Worm (Caenorhabditis elegans): Measurements from ENCODE around the gene F59A7.7.

The F59A7.7 gene

DNA sequence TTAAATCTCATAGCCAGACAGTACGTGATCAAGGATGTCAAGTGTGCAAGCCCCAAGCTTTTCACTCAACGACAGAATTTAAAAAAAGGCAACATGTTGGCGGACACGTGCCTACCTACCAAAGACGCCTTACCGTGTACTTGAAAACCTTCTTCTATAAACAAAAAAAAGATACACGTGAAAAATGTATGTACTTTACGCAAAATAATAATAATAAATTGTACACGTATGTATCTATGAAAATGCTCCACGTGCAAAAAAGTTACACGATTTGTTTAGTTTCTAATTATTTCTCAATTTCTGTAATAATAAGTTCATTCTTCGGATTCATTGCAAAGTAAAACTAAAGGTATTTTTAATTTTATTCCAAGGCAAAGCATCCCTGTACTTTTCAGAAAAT is 7.2 kb upstream of the F59A7.7 start, which contains the start of gene cysl-4:
Gene cysl-4 (plus strand): TSS at position 301 of the 400 bp plus-strand sequence.
- no peak for TF ChIP-seq him-1 (tag; optimal IDR thresholded peaks at IDR 0.05)
- TF ChIP-seq dao-5 (tag; optimal IDR thresholded peaks at IDR 0.05): no peak
- no peak for TF ChIP-seq W03F9.2 (tag; optimal IDR thresholded peaks at IDR 0.05)

DNA sequence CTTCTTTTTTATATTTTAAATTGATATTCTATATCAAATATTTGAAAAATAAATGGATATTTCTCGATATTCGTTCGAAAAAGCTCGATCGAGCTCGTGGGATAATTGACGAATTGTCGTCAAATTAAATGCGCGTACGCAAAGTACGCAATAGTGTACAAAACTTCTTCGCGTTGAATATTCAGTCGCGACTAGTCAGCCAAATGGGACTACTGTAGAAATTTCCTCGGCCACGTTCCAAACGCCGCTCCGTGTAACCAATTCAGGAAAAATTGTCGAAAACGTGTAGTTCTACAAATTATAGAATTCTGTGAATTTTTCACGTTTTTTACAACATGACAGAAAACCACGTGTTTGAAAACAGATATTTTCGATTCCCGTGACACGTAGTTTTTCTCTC is 3.5 kb upstream of the F59A7.7 start:
- peak; percentile 19 for TF ChIP-seq W03F9.2 (tag; optimal IDR thresholded peaks at IDR 0.05)
- no peak for TF ChIP-seq dao-5 (tag; optimal IDR thresholded peaks at IDR 0.05)
- TF ChIP-seq him-1 (tag; optimal IDR thresholded peaks at IDR 0.05): peak; percentile 1

DNA sequence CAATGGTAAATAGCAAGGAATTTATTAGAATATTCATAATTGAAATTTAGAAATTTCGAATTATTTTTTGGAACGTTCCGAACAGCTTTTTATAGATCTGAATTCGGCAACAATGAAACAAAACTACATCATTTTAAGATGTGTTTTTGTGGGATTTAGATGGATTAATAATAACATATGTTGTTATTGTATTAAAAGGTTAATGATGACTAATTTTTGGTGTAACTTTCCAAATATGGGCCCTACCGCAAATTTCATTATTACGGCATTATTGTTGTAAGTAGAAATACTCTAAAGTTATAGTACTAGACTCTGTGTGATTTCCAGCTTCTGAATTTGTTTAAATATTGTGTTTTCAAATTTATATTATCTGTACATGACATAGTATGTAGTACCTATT is 1.9 kb downstream of the F59A7.7 start, which contains the start of gene F59A7.11:
Gene F59A7.11 (minus strand): TSS at position 101 of the 400 bp plus-strand sequence.
- no peak for TF ChIP-seq dao-5 (tag; optimal IDR thresholded peaks at IDR 0.05)
- no peak for TF ChIP-seq W03F9.2 (tag; optimal IDR thresholded peaks at IDR 0.05)
- no peak for TF ChIP-seq him-1 (tag; optimal IDR thresholded peaks at IDR 0.05)

DNA sequence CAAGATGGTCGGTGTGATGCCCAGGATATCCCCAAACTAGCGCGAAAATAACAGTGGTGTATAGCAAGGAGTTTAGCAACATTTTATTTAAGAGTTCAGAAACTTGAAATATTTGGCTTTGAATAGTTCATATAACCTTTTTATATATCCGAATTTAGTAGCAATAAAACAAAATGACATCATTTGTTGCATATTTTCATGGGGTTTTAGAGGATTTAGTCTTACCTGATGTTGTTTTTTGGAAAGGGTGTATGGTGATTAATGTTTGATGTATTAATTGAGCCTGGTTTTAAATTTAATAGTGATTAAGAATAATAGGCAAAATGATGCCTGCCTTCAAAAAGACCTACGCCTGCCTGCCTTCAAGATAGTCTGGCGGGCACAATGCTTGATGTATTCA is 4.6 kb downstream of the F59A7.7 start, which contains the start of gene F59A7.2:
Gene F59A7.2 (minus strand): TSS at position 101 of the 400 bp plus-strand sequence.
- TF ChIP-seq dao-5 (tag; optimal IDR thresholded peaks at IDR 0.05) (no peak), him-1 (tag; optimal IDR thresholded peaks at IDR 0.05) (no peak), W03F9.2 (tag; optimal IDR thresholded peaks at IDR 0.05) (no peak)

DNA sequence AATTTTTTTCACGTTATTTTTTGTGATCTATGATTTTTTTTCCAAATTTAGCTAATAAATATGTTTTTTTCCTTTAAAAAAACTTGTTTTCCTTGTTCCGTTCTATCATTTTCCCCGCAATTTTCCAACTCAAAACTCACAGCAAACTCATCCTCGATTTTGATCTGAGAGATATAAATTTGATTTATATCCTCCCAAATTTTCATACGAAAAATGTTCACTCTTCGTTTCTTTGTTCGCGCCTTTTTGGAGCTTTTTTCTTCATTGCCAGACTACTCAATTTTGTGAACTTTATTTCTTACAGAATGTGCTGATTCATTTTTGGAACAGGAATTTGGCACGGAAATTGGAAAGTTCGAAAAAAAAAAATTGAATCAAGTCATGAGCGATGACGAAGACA is 6.8 kb downstream of the F59A7.7 start, which contains the start of gene F59A7.14:
Gene F59A7.14 (plus strand): TSS at position 301 of the 400 bp plus-strand sequence.
- no peak for TF ChIP-seq dao-5 (tag; optimal IDR thresholded peaks at IDR 0.05)

DNA sequence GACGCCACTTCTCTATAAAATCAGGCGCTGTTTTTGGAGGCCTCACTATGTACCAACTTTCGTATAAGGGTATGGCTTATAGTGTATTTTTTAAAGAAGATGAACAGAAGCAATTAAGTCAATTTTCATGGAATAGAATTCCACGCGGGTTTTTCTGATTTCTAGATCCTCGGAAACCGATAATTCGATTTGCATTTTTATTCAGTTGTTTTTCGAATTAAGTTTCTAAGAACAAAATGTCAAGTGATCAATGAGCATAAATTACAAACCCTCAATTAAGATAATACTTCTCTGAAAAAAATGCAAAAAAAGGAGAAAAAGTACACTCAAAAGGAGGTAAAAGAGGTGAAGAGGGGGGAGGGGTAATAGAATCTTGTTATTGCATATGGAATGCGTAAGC is 9.4 kb downstream of the F59A7.7 start:
- no peak for TF ChIP-seq dao-5 (tag; optimal IDR thresholded peaks at IDR 0.05)
- no peak for TF ChIP-seq him-1 (tag; optimal IDR thresholded peaks at IDR 0.05)
- no peak for TF ChIP-seq W03F9.2 (tag; optimal IDR thresholded peaks at IDR 0.05)

DNA sequence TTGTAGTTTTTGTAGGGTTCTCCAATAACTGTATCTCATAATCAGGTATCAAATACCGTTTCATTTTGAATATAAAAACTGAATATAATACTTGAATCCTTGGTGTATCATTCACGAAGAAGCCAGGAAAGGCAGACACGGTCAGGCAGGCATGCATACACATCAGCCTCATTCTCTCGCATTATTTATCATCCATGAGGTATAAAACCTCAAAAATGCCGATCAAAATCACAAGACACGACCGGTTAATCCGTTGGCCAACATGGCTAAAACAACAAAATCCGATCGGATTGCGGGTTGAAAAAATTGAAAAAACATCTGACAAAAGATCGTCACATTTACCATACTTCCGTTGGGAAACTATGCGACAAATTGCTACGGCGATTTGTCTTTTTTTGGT is 10.5 kb downstream of the F59A7.7 start, which contains the start of gene F59A7.5:
Gene F59A7.5 (plus strand): TSS at position 301 of the 400 bp plus-strand sequence.
- no peak for TF ChIP-seq dao-5 (tag; optimal IDR thresholded peaks at IDR 0.05)
- no peak for TF ChIP-seq W03F9.2 (tag; optimal IDR thresholded peaks at IDR 0.05)
- TF ChIP-seq him-1 (tag; optimal IDR thresholded peaks at IDR 0.05): no peak

DNA sequence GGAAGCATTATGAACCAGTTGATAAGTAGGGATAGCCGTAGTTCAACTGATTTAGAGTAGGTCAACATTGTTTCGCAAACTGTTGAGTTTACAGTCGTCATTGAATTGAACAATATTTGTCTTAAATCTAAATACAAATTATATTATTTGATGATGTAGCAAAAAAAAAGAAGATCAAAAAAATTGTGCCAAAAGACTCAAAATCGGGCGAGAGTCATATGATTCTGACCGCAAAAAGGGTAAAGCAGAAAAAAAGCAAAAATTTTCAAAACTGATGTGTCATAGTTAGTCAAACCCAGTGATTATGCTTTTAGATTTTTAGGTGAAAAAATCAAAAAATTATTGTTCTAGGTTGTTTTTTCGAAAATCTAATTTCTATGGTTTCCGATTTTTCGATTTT is 15.9 kb downstream of the F59A7.7 start, which contains the start of gene srab-13:
Gene srab-13 (minus strand): TSS at position 101 of the 400 bp plus-strand sequence.
- TF ChIP-seq him-1 (tag; optimal IDR thresholded peaks at IDR 0.05): no peak

DNA sequence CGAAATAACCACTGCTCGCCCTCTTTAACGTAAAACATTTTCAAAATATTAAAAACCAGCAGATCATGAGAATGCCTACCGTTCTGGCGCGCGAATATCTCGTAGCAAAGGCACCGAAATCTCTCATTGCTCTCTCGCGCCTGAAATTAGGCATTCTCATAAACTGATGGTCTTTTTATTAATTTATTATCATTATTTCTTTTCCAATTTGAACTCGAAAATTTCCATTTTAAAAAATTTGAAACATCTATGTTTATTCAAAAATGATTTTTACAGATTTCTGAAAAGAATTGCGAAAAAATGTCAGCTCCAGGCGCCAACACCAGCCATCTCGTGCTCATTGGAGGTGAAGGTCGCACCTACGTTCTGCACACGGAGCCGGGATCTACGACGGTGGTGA is 18.0 kb downstream of the F59A7.7 start, which contains the start of gene F59A7.12:
Gene F59A7.12 (plus strand): TSS at position 301 of the 400 bp plus-strand sequence.
- TF ChIP-seq W03F9.2 (tag; optimal IDR thresholded peaks at IDR 0.05): no peak

DNA sequence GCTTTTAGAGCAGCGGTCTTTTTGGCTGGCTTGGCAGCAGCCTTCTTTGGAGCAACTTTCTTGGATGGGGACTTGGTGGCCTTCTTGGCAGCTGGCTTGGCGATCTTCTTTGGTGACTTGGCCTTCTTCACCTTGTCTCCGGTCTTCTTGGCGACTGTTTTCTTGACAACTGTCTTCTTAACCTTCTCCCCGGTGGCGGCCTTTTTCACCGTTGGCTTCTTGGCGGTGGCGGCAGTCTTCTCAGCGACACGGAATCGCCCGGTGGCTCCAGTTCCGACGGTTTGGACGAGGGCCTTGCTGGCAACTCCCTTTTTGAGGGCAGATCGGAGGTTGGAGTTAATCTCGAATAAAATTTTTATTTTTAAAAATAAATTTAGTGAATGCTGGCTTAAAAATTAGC is 18.8 kb downstream of the F59A7.7 start:
- TF ChIP-seq W03F9.2 (tag; optimal IDR thresholded peaks at IDR 0.05) (no peak), him-1 (tag; optimal IDR thresholded peaks at IDR 0.05) (no peak), dao-5 (tag; optimal IDR thresholded peaks at IDR 0.05) (no peak)

DNA sequence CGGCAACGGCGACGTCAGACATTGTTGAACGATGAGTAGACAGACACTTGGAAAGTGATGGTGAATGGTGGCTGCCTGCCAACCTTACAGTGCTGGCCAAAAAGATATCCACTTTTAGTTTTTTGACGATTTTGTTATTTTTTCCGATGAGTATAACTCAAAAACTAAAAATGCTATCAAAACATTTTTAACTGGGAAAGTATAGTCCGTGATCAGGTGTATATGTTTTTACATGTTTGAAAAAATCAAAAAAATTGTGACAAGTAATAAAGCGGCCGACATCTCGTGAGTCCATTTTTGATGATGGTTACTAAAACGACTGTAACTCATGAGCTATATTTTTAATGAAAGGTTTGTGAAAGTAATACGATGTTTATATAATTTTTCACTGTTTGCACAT is 19.6 kb downstream of the F59A7.7 start, which contains the start of gene hil-6:
Gene hil-6 (minus strand): TSS at position 101 of the 400 bp plus-strand sequence.
- TF ChIP-seq him-1 (tag; optimal IDR thresholded peaks at IDR 0.05): no peak
- no peak for TF ChIP-seq W03F9.2 (tag; optimal IDR thresholded peaks at IDR 0.05)
- no peak for TF ChIP-seq dao-5 (tag; optimal IDR thresholded peaks at IDR 0.05)

DNA sequence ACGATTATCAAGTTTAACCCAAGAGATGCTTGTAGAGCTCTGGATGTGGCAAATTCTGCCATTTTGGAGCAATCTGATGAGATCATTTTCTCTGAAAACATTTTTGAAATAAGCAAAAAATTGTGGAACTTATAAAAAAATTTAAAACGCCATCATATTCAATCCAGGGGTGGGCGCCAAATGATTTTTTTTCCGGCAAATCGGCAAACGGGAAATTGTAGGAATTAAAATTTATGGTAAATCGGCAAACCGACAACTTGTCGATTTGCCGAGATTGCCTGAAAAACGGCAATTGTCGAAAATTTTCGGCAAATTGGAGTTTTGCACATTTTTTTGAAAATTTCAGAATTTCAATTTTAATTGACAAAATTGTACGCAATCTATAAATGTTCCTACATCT is 23.7 kb downstream of the F59A7.7 start, which contains the start of gene srab-23:
Gene srab-23 (minus strand): TSS at position 101 of the 400 bp plus-strand sequence.
- TF ChIP-seq him-1 (tag; optimal IDR thresholded peaks at IDR 0.05): no peak
- no peak for TF ChIP-seq W03F9.2 (tag; optimal IDR thresholded peaks at IDR 0.05)
- no peak for TF ChIP-seq dao-5 (tag; optimal IDR thresholded peaks at IDR 0.05)

DNA sequence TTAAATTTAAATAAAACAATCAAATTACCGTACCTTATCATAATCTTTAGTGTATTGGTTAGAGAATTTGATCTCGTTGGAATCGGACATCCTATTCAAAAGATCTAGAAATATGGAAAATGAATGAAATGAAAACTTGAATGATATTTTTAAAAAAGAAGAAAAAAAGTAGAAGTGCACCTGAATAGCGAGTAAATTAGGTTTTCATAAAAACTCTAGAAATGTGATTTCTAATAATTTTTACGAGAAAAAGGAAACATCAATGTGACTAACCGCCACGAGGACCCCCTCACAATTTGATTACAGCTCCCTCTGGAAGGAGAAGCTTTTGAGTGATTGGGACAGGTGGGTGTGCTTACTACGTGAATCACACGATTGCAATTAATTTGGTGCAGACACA is 34.1 kb downstream of the F59A7.7 start, which contains the start of gene Y40B10A.5:
Gene Y40B10A.5 (minus strand): TSS at position 101 of the 400 bp plus-strand sequence.
- TF ChIP-seq dao-5 (tag; optimal IDR thresholded peaks at IDR 0.05) (no peak), him-1 (tag; optimal IDR thresholded peaks at IDR 0.05) (no peak), W03F9.2 (tag; optimal IDR thresholded peaks at IDR 0.05) (no peak)

DNA sequence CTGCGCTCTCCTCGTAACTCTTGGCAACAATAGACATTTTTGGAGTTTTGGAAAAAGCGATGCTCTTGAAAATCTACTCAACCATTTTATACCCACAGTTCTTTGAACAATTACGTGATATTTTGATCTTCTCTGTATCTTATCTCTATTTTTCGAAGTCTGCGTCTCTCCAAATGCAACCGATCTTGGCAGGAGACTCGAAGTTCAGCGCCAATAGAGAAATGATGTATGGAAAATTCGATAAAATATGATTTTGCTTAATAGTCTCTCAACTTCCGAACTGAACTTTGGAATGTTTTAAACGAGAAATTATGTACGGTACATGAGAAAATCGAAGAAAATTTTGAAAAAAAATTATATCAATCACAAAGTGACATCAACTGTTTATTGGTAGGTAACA is 38.3 kb downstream of the F59A7.7 start, which contains the start of gene comt-4:
Gene comt-4 (minus strand): TSS at position 50 of the 400 bp plus-strand sequence.
- TF ChIP-seq dao-5 (tag; optimal IDR thresholded peaks at IDR 0.05) (no peak), W03F9.2 (tag; optimal IDR thresholded peaks at IDR 0.05) (no peak), him-1 (tag; optimal IDR thresholded peaks at IDR 0.05) (no peak)

DNA sequence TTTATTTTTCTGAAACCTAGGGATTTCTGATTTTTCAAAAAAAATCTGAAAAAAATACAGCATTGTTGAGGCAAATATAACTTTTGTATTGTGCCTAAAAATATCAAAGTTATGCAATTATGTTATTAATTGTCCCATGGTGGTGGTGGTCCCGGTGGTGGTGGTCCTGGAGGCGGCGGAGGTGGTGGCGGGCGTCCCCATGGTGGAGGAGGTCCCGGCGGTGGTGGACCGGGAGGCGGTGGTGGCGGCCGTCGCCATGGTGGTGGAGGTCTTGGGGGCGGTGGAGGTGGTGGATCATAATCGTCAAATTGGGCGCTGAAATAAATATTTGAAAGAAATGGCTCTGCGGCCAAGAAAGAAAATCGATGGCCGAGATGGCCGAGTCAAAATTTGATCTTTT is 38.9 kb downstream of the F59A7.7 start:
- TF ChIP-seq him-1 (tag; optimal IDR thresholded peaks at IDR 0.05) (no peak), W03F9.2 (tag; optimal IDR thresholded peaks at IDR 0.05) (no peak), dao-5 (tag; optimal IDR thresholded peaks at IDR 0.05) (no peak)
